Worm (Caenorhabditis elegans): ENCODE results near the gene aat-8.

aat-8 gene

DNA sequence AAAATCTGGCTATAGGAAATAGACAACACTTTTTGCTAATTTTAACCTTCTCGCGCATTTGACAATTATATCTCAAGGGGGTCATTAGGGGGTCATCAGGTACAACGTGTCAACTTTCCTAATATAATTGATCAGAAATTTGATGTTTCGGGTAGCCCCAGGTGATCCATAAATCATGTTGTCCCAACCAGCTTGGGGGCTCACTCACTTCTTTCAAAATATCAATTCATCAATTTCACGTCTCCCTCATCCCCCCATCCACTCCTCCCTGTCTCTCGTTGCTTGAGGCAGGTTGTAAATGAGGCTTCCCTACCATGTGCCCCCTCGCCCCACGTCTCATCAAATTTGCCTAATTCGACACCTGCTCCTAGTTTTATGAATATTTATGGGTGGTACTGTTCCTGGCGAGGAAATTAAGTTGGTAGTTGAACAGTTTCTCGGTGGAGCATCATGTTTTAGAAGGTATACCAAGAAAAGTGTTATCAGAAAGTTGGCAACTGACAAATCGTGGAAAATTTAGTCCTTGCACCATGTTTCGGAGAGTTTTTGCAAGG lies 6.8 kb downstream of the aat-8 start:
- no peak for TF ChIP-seq W03F9.2 (tag; optimal IDR thresholded peaks at IDR 0.05)

- TF ChIP-seq W03F9.2 (tag; optimal IDR thresholded peaks at IDR 0.05) (no peak), him-1 (tag; optimal IDR thresholded peaks at IDR 0.05) (no peak), dao-5 (tag; optimal IDR thresholded peaks at IDR 0.05) (no peak)
These were observed 8.7 kb downstream of the aat-8 start for ce11 chrIV:3856190-3856589.

DNA sequence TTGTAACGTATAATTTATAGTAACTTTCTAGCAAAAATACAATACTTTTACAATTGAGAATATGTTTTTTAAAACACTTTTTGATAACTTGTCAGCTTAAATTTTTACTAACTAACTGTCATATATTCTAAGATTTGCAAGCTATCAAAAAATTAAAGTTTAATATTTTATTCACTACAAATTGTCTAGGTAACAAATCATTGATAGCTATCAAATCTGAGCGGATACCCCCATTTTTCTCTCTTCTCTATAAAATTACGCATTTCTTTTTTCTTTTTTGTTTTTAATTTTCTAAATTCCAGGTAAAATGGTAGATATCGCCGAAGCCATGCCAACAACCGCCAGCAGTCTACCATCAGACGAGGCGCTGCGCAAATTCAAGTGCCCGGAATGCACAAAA lies 9.3 kb downstream of the aat-8 start, which contains the start of gene zag-1:
zag-1 (plus strand) TSS at position 301 of the 400 bp plus-strand sequence.
- no peak for TF ChIP-seq him-1 (tag; optimal IDR thresholded peaks at IDR 0.05)
- no peak for TF ChIP-seq dao-5 (tag; optimal IDR thresholded peaks at IDR 0.05)
- no peak for TF ChIP-seq W03F9.2 (tag; optimal IDR thresholded peaks at IDR 0.05)

- no peak for TF ChIP-seq him-1 (tag; optimal IDR thresholded peaks at IDR 0.05)
- no peak for TF ChIP-seq W03F9.2 (tag; optimal IDR thresholded peaks at IDR 0.05)
- no peak for TF ChIP-seq dao-5 (tag; optimal IDR thresholded peaks at IDR 0.05)
These were observed 10.2 kb downstream of the aat-8 start for ce11 chrIV:3854606-3855005.

ce11 chrIV:3853557-3853956 lies 11.3 kb downstream of the aat-8 start:
- TF ChIP-seq W03F9.2 (tag; optimal IDR thresholded peaks at IDR 0.05) = no peak
- no peak for TF ChIP-seq him-1 (tag; optimal IDR thresholded peaks at IDR 0.05)
- no peak for TF ChIP-seq dao-5 (tag; optimal IDR thresholded peaks at IDR 0.05)

- TF ChIP-seq W03F9.2 (tag; optimal IDR thresholded peaks at IDR 0.05) (no peak), dao-5 (tag; optimal IDR thresholded peaks at IDR 0.05) (no peak), him-1 (tag; optimal IDR thresholded peaks at IDR 0.05) (no peak)
These were observed 15.9 kb downstream of the aat-8 start for ce11 chrIV:3848985-3849384.

DNA sequence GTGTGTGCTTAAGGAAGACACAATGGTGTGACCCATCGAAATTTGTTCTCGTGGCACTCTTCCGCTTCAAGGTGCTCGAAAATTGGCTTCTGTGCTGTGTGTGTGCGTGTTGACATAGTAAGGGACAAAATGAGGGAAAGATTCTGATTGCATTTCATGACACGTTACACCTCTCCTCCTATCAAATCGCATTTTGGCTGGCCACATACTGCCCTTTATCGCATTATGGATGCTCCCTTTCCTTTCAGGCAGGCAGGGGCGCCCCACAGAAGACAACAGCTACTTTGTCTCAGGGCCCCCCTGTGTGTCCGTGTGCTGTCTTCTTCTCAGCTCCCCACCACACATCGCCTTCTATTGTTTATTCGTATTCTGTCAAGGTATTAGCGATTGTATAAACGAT lies 17.4 kb downstream of the aat-8 start:
- no peak for TF ChIP-seq him-1 (tag; optimal IDR thresholded peaks at IDR 0.05)
- TF ChIP-seq dao-5 (tag; optimal IDR thresholded peaks at IDR 0.05) = no peak
- TF ChIP-seq W03F9.2 (tag; optimal IDR thresholded peaks at IDR 0.05) = no peak

- no peak for TF ChIP-seq W03F9.2 (tag; optimal IDR thresholded peaks at IDR 0.05)
These were observed 20.3 kb downstream of the aat-8 start for ce11 chrIV:3844584-3844983.

DNA sequence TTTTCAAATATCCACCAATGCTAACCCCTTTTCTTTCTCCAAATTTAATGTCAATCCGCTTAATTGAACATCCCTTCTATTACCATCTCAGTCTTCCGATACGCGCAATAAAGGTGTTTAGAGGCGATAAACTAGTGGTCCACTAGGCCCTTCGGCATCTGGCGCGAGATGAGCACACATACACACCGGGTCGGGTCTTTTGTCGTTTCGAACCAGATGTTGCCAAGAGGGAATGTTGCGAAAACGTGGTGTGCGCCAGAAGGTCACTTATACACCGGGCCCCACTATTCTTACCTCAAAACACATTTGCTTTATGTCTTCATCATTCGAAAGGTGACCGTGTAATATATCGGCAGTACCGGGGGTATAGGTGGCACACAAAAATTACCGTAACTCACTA lies 20.8 kb downstream of the aat-8 start:
- TF ChIP-seq him-1 (tag; optimal IDR thresholded peaks at IDR 0.05) = no peak
- no peak for TF ChIP-seq W03F9.2 (tag; optimal IDR thresholded peaks at IDR 0.05)
- TF ChIP-seq dao-5 (tag; optimal IDR thresholded peaks at IDR 0.05) = no peak

ce11 chrIV:3843019-3843527 lies 21.8 kb downstream of the aat-8 start:
- TF ChIP-seq dao-5 (tag; optimal IDR thresholded peaks at IDR 0.05) (no peak), him-1 (tag; optimal IDR thresholded peaks at IDR 0.05) (no peak), W03F9.2 (tag; optimal IDR thresholded peaks at IDR 0.05) (no peak)

- TF ChIP-seq dao-5 (tag; optimal IDR thresholded peaks at IDR 0.05) (no peak), W03F9.2 (tag; optimal IDR thresholded peaks at IDR 0.05) (no peak), him-1 (tag; optimal IDR thresholded peaks at IDR 0.05) (no peak)
These were observed 23.2 kb downstream of the aat-8 start for ce11 chrIV:3841607-3842006.

DNA sequence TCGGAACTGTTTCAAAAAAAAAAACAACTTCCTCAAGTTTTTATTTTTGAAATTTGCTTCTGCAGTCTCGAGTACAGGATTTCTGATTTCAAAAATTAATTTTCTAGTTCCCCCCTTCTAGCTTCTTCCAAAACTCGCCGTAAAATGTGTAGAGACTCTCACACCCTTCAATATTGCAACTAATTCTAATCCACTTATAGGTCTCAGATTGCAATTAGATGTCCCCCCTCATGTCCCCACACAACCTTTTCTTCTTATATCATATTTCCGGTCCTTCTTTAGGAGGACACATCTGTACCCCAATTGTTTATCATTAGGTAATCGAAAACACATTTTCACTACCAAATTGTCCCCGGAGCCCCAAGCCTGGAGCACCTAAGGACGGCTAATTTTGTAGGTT lies 24.4 kb downstream of the aat-8 start:
- TF ChIP-seq dao-5 (tag; optimal IDR thresholded peaks at IDR 0.05) = no peak
- no peak for TF ChIP-seq him-1 (tag; optimal IDR thresholded peaks at IDR 0.05)
- TF ChIP-seq W03F9.2 (tag; optimal IDR thresholded peaks at IDR 0.05) = no peak

- TF ChIP-seq W03F9.2 (tag; optimal IDR thresholded peaks at IDR 0.05) (no peak), him-1 (tag; optimal IDR thresholded peaks at IDR 0.05) (no peak), dao-5 (tag; optimal IDR thresholded peaks at IDR 0.05) (no peak)
These were observed 25.4 kb downstream of the aat-8 start, which contains the start of gene F28F9.2 for ce11 chrIV:3839420-3839819. Gene F28F9.2, plus strand, starts transcription at chrIV:3839720.

ce11 chrIV:3838687-3839086 lies 26.2 kb downstream of the aat-8 start:
- TF ChIP-seq W03F9.2 (tag; optimal IDR thresholded peaks at IDR 0.05) = no peak
- TF ChIP-seq dao-5 (tag; optimal IDR thresholded peaks at IDR 0.05) = no peak
- TF ChIP-seq him-1 (tag; optimal IDR thresholded peaks at IDR 0.05) = no peak

DNA sequence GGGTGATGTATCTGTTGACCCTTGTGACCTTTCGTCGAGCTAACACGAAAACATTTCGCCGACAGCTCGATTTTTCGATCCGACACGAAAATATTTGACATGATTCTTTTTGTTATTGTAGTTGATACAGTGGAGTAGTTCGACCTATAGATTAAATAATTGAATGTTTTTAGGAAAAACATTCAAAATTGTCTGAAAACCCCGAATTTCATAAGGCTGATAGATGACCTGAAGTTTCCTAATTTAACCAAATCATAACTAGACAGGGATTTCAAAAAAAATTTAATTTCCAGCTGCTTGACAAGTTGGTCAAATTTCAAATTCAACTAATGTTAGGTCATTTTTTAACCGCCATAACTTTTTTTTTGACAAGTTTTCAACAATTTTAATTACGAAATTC lies 29.8 kb downstream of the aat-8 start, which contains the start of gene cal-3:
cal-3 (minus strand) TSS at position 101 of the 400 bp plus-strand sequence.
- no peak for TF ChIP-seq him-1 (tag; optimal IDR thresholded peaks at IDR 0.05)
- TF ChIP-seq dao-5 (tag; optimal IDR thresholded peaks at IDR 0.05) = no peak
- no peak for TF ChIP-seq W03F9.2 (tag; optimal IDR thresholded peaks at IDR 0.05)
